Fruit fly (Drosophila melanogaster) Kc167 (cell line): ENCODE results near the gene Idh3b.

ENCODE experiments used
- Myc ChIP-seq: fragments of >200 bp; optimal IDR thresholded peaks from 2 replicates; lab custom pipeline; 2017; ENCODE audit warnings: missing external identifiers
- Sin3A ChIP-seq: fragments of >200 bp; optimal IDR thresholded peaks from 2 replicates; lab custom pipeline; 2018; ENCODE audit warnings: missing external identifiers
- h ChIP-seq: fragments of >200 bp; optimal IDR thresholded peaks from 3 replicates; lab custom pipeline; 2018; ENCODE audit warnings: missing external identifiers
- psq ChIP-seq: fragments of >200 bp; optimal IDR thresholded peaks from 2 replicates; lab custom pipeline; 2017; ENCODE audit warnings: missing external identifiers
- ttk ChIP-seq: sonication (Bioruptor generic); optimal IDR thresholded peaks from 2 replicates; lab custom pipeline; 2017; ENCODE audit warnings: missing external identifiers

DNA sequence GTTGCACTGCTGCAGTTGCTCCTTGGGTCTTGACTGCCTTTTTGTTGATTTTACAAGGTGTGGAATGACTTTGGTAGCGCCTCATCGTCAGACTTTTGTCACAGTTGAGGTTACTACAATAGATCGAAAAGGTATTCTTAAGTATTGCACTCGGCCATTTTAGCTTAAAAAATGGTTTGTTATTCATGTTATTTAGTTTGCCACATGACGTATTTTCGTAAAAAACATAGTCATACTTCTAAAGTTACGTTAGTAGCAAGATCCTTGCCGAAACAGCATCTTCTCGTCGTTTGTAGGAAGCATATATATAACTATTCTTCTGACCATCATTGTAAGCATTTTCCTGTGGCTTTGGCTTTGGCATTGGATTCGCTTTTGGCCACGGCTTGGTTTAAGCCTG, 39.8 kb downstream of the Idh3b start:
- TF ChIP-seq h (lab: Kevin White, UChicago), result no peak
- no peak for TF ChIP-seq ttk
- no peak for TF ChIP-seq psq
- no peak for TF ChIP-seq Myc
- TF ChIP-seq Sin3A (lab: Kevin White, UChicago), result no peak
